Fruit fly (Drosophila melanogaster): ENCODE measurements around the gene CG13082.

The CG13082 gene

dm6 chr2L:19546869-19547710 is 8.9 kb downstream of the CG13082 start, which contains the start of gene CG10337 (continued):
- peak; percentile 36 for TF ChIP-seq Asciz (GFP tag; optimal IDR thresholded peaks at IDR 0.05)
- TF ChIP-seq CG1792 (GFP tag; optimal IDR thresholded peaks at IDR 0.05) = no peak
- peak; percentile 27 for TF ChIP-seq oc (tag; optimal IDR thresholded peaks at IDR 0.05)
- no peak for TF ChIP-seq Hmx (GFP tag; optimal IDR thresholded peaks at IDR 0.05)
- TF ChIP-seq CG12299 (tag; optimal IDR thresholded peaks at IDR 0.05) = peak; percentile 57
- TF ChIP-seq Spps (tag; optimal IDR thresholded peaks at IDR 0.05) = no peak
- peak; percentile 22 for TF ChIP-seq CG1647 (GFP tag; optimal IDR thresholded peaks at IDR 0.05)
- no peak for TF ChIP-seq cas (GFP tag; IDR thresholded peaks at IDR 0.05)
- no peak for TF ChIP-seq HmgD (GFP tag; optimal IDR thresholded peaks at IDR 0.05)
- TF ChIP-seq Doc3 (GFP tag; IDR thresholded peaks at IDR 0.05; ENCODE audit: partially characterized antibody) = no peak
- TF ChIP-seq odd (GFP tag; optimal IDR thresholded peaks at IDR 0.05) = peak; percentile 67
- TF ChIP-seq sna (GFP tag; IDR thresholded peaks at IDR 0.05; ENCODE audit: partially characterized antibody) = no peak
- TF ChIP-seq CG8478 (optimal IDR thresholded peaks at IDR 0.05) = no peak
- no peak for TF ChIP-seq Elba2 (GFP tag; optimal IDR thresholded peaks at IDR 0.05)
- TF ChIP-seq NfI (GFP tag; optimal IDR thresholded peaks at IDR 0.05) = peak; percentile 22
- peak; percentile 60 for TF ChIP-seq CG7987 (GFP tag; optimal IDR thresholded peaks at IDR 0.05)
- no peak for TF ChIP-seq fd102C (GFP tag; optimal IDR thresholded peaks at IDR 0.05)
- TF ChIP-seq CG16863 (GFP tag; optimal IDR thresholded peaks at IDR 0.05) = no peak
- peak; percentile 23 for TF ChIP-seq CG18011 (GFP tag; optimal IDR thresholded peaks at IDR 0.05)
- no peak for TF ChIP-seq CG16813 (GFP tag; IDR thresholded peaks at IDR 0.05; ENCODE audit: partially characterized antibody)
- TF ChIP-seq CG14050 (GFP tag; IDR thresholded peaks at IDR 0.05) = no peak
- TF ChIP-seq CG17361 (GFP tag; IDR thresholded peaks at IDR 0.05) = peak; percentile 30; the same call in 1 of the 3 replicates
- TF ChIP-seq crp (GFP tag; optimal IDR thresholded peaks at IDR 0.05) = peak in 1 of 2 experiments; percentile 57
- peak; percentile 35 for TF ChIP-seq sqz (GFP tag; optimal IDR thresholded peaks at IDR 0.05)
- TF ChIP-seq Dek (tag; optimal IDR thresholded peaks at IDR 0.05) = peak; percentile 46
- no peak for TF ChIP-seq CG6254 (GFP tag; optimal IDR thresholded peaks at IDR 0.05)
- no peak for TF ChIP-seq gsb-n (tag; optimal IDR thresholded peaks at IDR 0.05)
- TF ChIP-seq pan (optimal IDR thresholded peaks at IDR 0.05) = no peak
- TF ChIP-seq pan (GFP tag; optimal IDR thresholded peaks at IDR 0.05 in 1 of 2, IDR thresholded peaks at IDR 0.05 in 1 of 2) = peak in 1 of 2 experiments; percentile 36
- no peak for TF ChIP-seq tna (GFP tag; IDR thresholded peaks at IDR 0.05; ENCODE audit: partially characterized antibody)
- no peak for TF ChIP-seq CG3847 (GFP tag; IDR thresholded peaks at IDR 0.05)
- TF ChIP-seq stwl (tag; optimal IDR thresholded peaks at IDR 0.05) = no peak
- no peak for TF ChIP-seq twi (tag; optimal IDR thresholded peaks at IDR 0.05)
- no peak for TF ChIP-seq br (optimal IDR thresholded peaks at IDR 0.05)
- peak; percentile 13 for TF ChIP-seq Hr3 (GFP tag; optimal IDR thresholded peaks at IDR 0.05)
- peak; percentile 0 for TF ChIP-seq gcm2 (GFP tag; optimal IDR thresholded peaks at IDR 0.05)
- peak; percentile 13 for TF ChIP-seq shn (GFP tag; optimal IDR thresholded peaks at IDR 0.05)
- peak; percentile 11; the same call in 1 of the 2 replicates for TF ChIP-seq lmd (GFP tag; IDR thresholded peaks at IDR 0.05)
- TF ChIP-seq wek (GFP tag; optimal IDR thresholded peaks at IDR 0.05) = no peak
- TF ChIP-seq Lim3 (GFP tag; IDR thresholded peaks at IDR 0.05) = no peak
- peak; percentile 55 for TF ChIP-seq unpg (GFP tag; optimal IDR thresholded peaks at IDR 0.05)
- TF ChIP-seq CG11504 (tag; optimal IDR thresholded peaks at IDR 0.05) = peak; percentile 64
- no peak for TF ChIP-seq TFAM (GFP tag; optimal IDR thresholded peaks at IDR 0.05)
- TF ChIP-seq org-1 (GFP tag; optimal IDR thresholded peaks at IDR 0.05) = peak; percentile 72
- no peak for TF ChIP-seq ase (GFP tag; IDR thresholded peaks at IDR 0.05)
- TF ChIP-seq run (tag; optimal IDR thresholded peaks at IDR 0.05) = no peak
- TF ChIP-seq CG1233 (GFP tag; optimal IDR thresholded peaks at IDR 0.05) = peak; percentile 30
- TF ChIP-seq Nf-YA (GFP tag; IDR thresholded peaks at IDR 0.05) = 0 out of 2 replicates have a peak, but pooled peaks have one; percentile 31
- TF ChIP-seq cato (GFP tag; optimal IDR thresholded peaks at IDR 0.05; ENCODE audit: borderline replicate concordance) = no peak
